Fruit fly (Drosophila melanogaster) whole organism, embryonic: Measurements from ENCODE around the gene Sirup.

Experiments used
- Asciz ChIP-seq: fragments of 200-800 bp; sonication (Bioruptor generic); optimal IDR thresholded peaks from 2 replicates; lab custom pipeline; 2017; ENCODE audit warnings: missing biosample characterization, mild to moderate bottlenecking, missing genetic modification characterization, missing genetic modification reagents
- Atf6 ChIP-seq: fragments of 200-800 bp; sonication (Bioruptor generic); IDR thresholded peaks from 2 replicates; pipeline ENCODE4 v1.3.6; 2022; ENCODE audit warnings: missing biosample characterization, missing genetic modification characterization
- CG11723 ChIP-seq: fragments of 200-800 bp; sonication (Bioruptor generic); optimal IDR thresholded peaks from 2 replicates; lab custom pipeline; 2017; ENCODE audit warnings: missing biosample characterization, mild to moderate bottlenecking, missing genetic modification characterization
- CG12104 ChIP-seq: fragments of 200-800 bp; sonication (Bioruptor generic); optimal IDR thresholded peaks from 3 replicates; lab custom pipeline; 2016; ENCODE audit warnings: missing biosample characterization, missing genetic modification characterization
- CG12155 ChIP-seq: fragments of 200-800 bp; sonication (Bioruptor generic); optimal IDR thresholded peaks from 3 replicates; lab custom pipeline; 2016; ENCODE audit warnings: missing biosample characterization, missing genetic modification characterization
- CG12219 ChIP-seq: fragments of 200-800 bp; sonication (Bioruptor generic); optimal IDR thresholded peaks from 3 replicates; lab custom pipeline; 2018; ENCODE audit warnings: missing biosample characterization, mild to moderate bottlenecking, missing genetic modification characterization
- CG1233 ChIP-seq: fragments of 200-800 bp; sonication (Bioruptor generic); optimal IDR thresholded peaks from 4 replicates; lab custom pipeline; 2018; ENCODE audit warnings: missing biosample characterization, mild to moderate bottlenecking, missing genetic modification characterization
- CG12744 ChIP-seq: fragments of 200-800 bp; sonication (Bioruptor generic); optimal IDR thresholded peaks from 2 replicates; lab custom pipeline; 2016; ENCODE audit warnings: missing biosample characterization, missing genetic modification characterization
- CG14014 ChIP-seq: fragments of 200-800 bp; sonication (Bioruptor generic); IDR thresholded peaks from 2 replicates; pipeline ENCODE4 v1.3.6; 2022; ENCODE audit warnings: missing biosample characterization, missing genetic modification characterization
- CG17186 ChIP-seq: fragments of 200-800 bp; sonication (Bioruptor generic); optimal IDR thresholded peaks from 3 replicates; lab custom pipeline; 2017; ENCODE audit warnings: missing biosample characterization, missing genetic modification reagents, missing genetic modification characterization
- CG17359 ChIP-seq: fragments of 200-800 bp; sonication (Bioruptor generic); optimal IDR thresholded peaks from 3 replicates; lab custom pipeline; 2018; ENCODE audit warnings: missing biosample characterization, mild to moderate bottlenecking, missing genetic modification characterization, moderate library complexity
- CG17385 ChIP-seq: fragments of 200-800 bp; sonication (Bioruptor generic); optimal IDR thresholded peaks from 3 replicates; lab custom pipeline; 2018; ENCODE audit warnings: missing biosample characterization, mild to moderate bottlenecking, missing genetic modification characterization
- CG1792 ChIP-seq: fragments of 200-800 bp; sonication (Bioruptor generic); optimal IDR thresholded peaks from 2 replicates; lab custom pipeline; 2016; ENCODE audit warnings: missing biosample characterization, missing genetic modification characterization
- CG18262 ChIP-seq: fragments of 200-800 bp; optimal IDR thresholded peaks from 3 replicates; lab custom pipeline; 2019; ENCODE audit warnings: missing biosample characterization, mild to moderate bottlenecking, missing genetic modification characterization, moderate library complexity
- CG30403 ChIP-seq: fragments of 200-800 bp; sonication (Bioruptor generic); optimal IDR thresholded peaks from 3 replicates; lab custom pipeline; 2016; ENCODE audit warnings: missing biosample characterization, missing genetic modification characterization
- CG32532 ChIP-seq: fragments of 200-800 bp; sonication (Bioruptor generic); IDR thresholded peaks from 2 replicates; pipeline ENCODE4 v1.3.6; 2022; ENCODE audit warnings: missing biosample characterization, missing genetic modification characterization
- CG32772 ChIP-seq: fragments of 200-800 bp; sonication (Bioruptor generic); IDR thresholded peaks from 2 replicates; pipeline ENCODE4 v1.3.6; 2022; ENCODE audit warnings: missing biosample characterization, missing genetic modification characterization
- CG3281 ChIP-seq: fragments of 200-800 bp; sonication (Bioruptor generic); optimal IDR thresholded peaks from 3 replicates; lab custom pipeline; 2017; ENCODE audit warnings: missing biosample characterization, mild to moderate bottlenecking, missing genetic modification characterization
- CG7556 ChIP-seq: fragments of 200-800 bp; sonication (Bioruptor generic); optimal IDR thresholded peaks from 2 replicates; lab custom pipeline; 2017; ENCODE audit warnings: missing biosample characterization, mild to moderate bottlenecking, missing genetic modification characterization
- CG7839 ChIP-seq: fragments of 200-800 bp; sonication (Bioruptor generic); optimal IDR thresholded peaks from 3 replicates; lab custom pipeline; 2018; ENCODE audit warnings: missing biosample characterization, mild to moderate bottlenecking, missing genetic modification characterization, moderate library complexity
- CG8089 ChIP-seq: fragments of 200-800 bp; sonication (Bioruptor generic); optimal IDR thresholded peaks from 3 replicates; lab custom pipeline; 2016; ENCODE audit warnings: missing biosample characterization, missing genetic modification characterization
- CG9932 ChIP-seq: fragments of 200-800 bp; sonication (Bioruptor generic); IDR thresholded peaks from 2 replicates; pipeline ENCODE4 v1.3.6; 2022; ENCODE audit warnings: missing biosample characterization, missing genetic modification characterization
- CrebB ChIP-seq: fragments of 200-800 bp; sonication (Bioruptor generic); optimal IDR thresholded peaks from 3 replicates; lab custom pipeline; 2018; ENCODE audit warnings: missing biosample characterization, mild to moderate bottlenecking, missing genetic modification characterization
- Dad ChIP-seq: fragments of 200-800 bp; sonication (Bioruptor generic); optimal IDR thresholded peaks from 3 replicates; lab custom pipeline; 2016; ENCODE audit warnings: missing biosample characterization, missing genetic modification characterization
- ERR ChIP-seq: fragments of 200-800 bp; sonication (Bioruptor generic); optimal IDR thresholded peaks from 2 replicates; lab custom pipeline; 2016; ENCODE audit warnings: missing biosample characterization, missing genetic modification characterization
- Fer3 ChIP-seq: fragments of 200-800 bp; sonication (Bioruptor generic); optimal IDR thresholded peaks from 2 replicates; lab custom pipeline; 2018; ENCODE audit warnings: missing biosample characterization, mild to moderate bottlenecking, missing genetic modification characterization, moderate library complexity
- Hand ChIP-seq: fragments of 200-800 bp; sonication (Bioruptor generic); optimal IDR thresholded peaks from 2 replicates; lab custom pipeline; 2017; ENCODE audit warnings: mild to moderate bottlenecking, missing biosample characterization, missing genetic modification reagents, missing genetic modification characterization
- Hmx ChIP-seq: fragments of 200-800 bp; sonication (Bioruptor generic); optimal IDR thresholded peaks from 2 replicates; lab custom pipeline; 2016; ENCODE audit warnings: missing biosample characterization, missing genetic modification characterization
- Lpt ChIP-seq: fragments of >200 bp; optimal IDR thresholded peaks from 2 replicates; lab custom pipeline; 2018; ENCODE audit warnings: missing biosample characterization, missing genetic modification characterization
- Meics ChIP-seq: fragments of 200-800 bp; sonication (Bioruptor generic); optimal IDR thresholded peaks from 2 replicates; lab custom pipeline; 2017; ENCODE audit warnings: missing biosample characterization, mild to moderate bottlenecking, missing genetic modification characterization
- NFAT ChIP-seq: fragments of 200-800 bp; sonication (Bioruptor generic); IDR thresholded peaks from 2 replicates; pipeline ENCODE4 v1.3.6; 2022; ENCODE audit warnings: missing biosample characterization, missing genetic modification characterization
- Nf-YC ChIP-seq: fragments of 200-800 bp; optimal IDR thresholded peaks from 3 replicates; lab custom pipeline; 2019; ENCODE audit warnings: missing biosample characterization, mild to moderate bottlenecking, missing genetic modification characterization, moderate library complexity
- Oli ChIP-seq: fragments of 200-800 bp; sonication (Bioruptor generic); optimal IDR thresholded peaks from 2 replicates; lab custom pipeline; 2018; ENCODE audit warnings: missing biosample characterization, mild to moderate bottlenecking, missing genetic modification characterization, moderate library complexity
- Taf1 ChIP-seq: fragments of 200-800 bp; sonication (Bioruptor generic); IDR thresholded peaks from 2 replicates; pipeline ENCODE4 v1.3.6; 2022; ENCODE audit warnings: missing biosample characterization, missing genetic modification characterization
- Usf ChIP-seq: fragments of 200-800 bp; sonication (Bioruptor generic); optimal IDR thresholded peaks from 2 replicates; lab custom pipeline; 2017; ENCODE audit warnings: missing genotype, missing biosample characterization, missing genetic modification characterization
- ap ChIP-seq: fragments of 200-800 bp; sonication (Bioruptor generic); IDR thresholded peaks from 2 replicates; pipeline ENCODE4 v1.3.6; 2022; ENCODE audit warnings: missing biosample characterization, missing genetic modification characterization
- br ChIP-seq: fragments of >200 bp; optimal IDR thresholded peaks from 2 replicates; lab custom pipeline; 2017
- dysf ChIP-seq: fragments of 200-800 bp; sonication (Bioruptor generic); IDR thresholded peaks from 3 replicates; pipeline ENCODE4 v1.3.6; 2022; ENCODE audit warnings: missing biosample characterization, missing genetic modification characterization
- ems ChIP-seq: fragments of 200-800 bp; sonication (Bioruptor generic); optimal IDR thresholded peaks from 3 replicates; lab custom pipeline; 2016; ENCODE audit warnings: missing biosample characterization, missing genetic modification characterization
- gcm ChIP-seq: fragments of 200-800 bp; sonication (Bioruptor generic); optimal IDR thresholded peaks from 2 replicates; lab custom pipeline; 2019; ENCODE audit warnings: missing biosample characterization, mild to moderate bottlenecking, missing genetic modification characterization, moderate library complexity
- gro ChIP-seq: fragments of 200-800 bp; sonication (Bioruptor generic); optimal IDR thresholded peaks from 2 replicates; lab custom pipeline; 2016; ENCODE audit warnings: missing biosample characterization, missing genetic modification characterization
- jumu ChIP-seq: fragments of 200-800 bp; sonication (Bioruptor generic); optimal IDR thresholded peaks from 3 replicates; lab custom pipeline; 2016; ENCODE audit warnings: missing biosample characterization, missing genetic modification characterization
- kay ChIP-seq: fragments of 200-800 bp; sonication (Bioruptor generic); optimal IDR thresholded peaks from 2 replicates; lab custom pipeline; 2016; ENCODE audit warnings: missing biosample characterization, missing genetic modification characterization
- lilli ChIP-seq: fragments of 200-800 bp; sonication (Bioruptor generic); optimal IDR thresholded peaks from 3 replicates; lab custom pipeline; 2016; ENCODE audit warnings: missing biosample characterization, missing genetic modification characterization
- lmd ChIP-seq: fragments of 200-800 bp; sonication (Bioruptor generic); IDR thresholded peaks from 2 replicates; pipeline ENCODE4 v1.3.6; 2022; ENCODE audit warnings: missing biosample characterization, missing genetic modification characterization
- maf-S ChIP-seq: fragments of 200-800 bp; sonication (Bioruptor generic); optimal IDR thresholded peaks from 2 replicates; lab custom pipeline; 2016; ENCODE audit warnings: missing biosample characterization, missing genetic modification characterization
- otp ChIP-seq: fragments of 200-800 bp; sonication (Bioruptor generic); IDR thresholded peaks from 3 replicates; pipeline ENCODE4, ENCODE4 v1.3.6; 2022; ENCODE audit warnings: missing biosample characterization, missing genetic modification characterization
- pnt ChIP-seq: fragments of 200-800 bp; sonication (Bioruptor generic); optimal IDR thresholded peaks from 3 replicates; lab custom pipeline; 2016; ENCODE audit warnings: missing biosample characterization, missing genetic modification characterization
- prd ChIP-seq, 3 experiments: fragments of >200 bp in 2 of 3; fragments of 200-800 bp in 1 of 3; sonication (Bioruptor generic) in 1 of 3; optimal IDR thresholded peaks in 2 of 3; IDR thresholded peaks in 1 of 3; 2 replicates in 2 of 3; 3 replicates in 1 of 3; pipeline versions ENCODE4 v1.3.6 to Lab custom; 2017 to 2022; ENCODE audit warnings: missing biosample characterization in 1 of 3, missing genetic modification characterization in 1 of 3
- sr ChIP-seq: fragments of 200-800 bp; sonication (Bioruptor generic); IDR thresholded peaks from 3 replicates; pipeline ENCODE4 v1.3.6; 2022; ENCODE audit warnings: missing biosample characterization, missing genetic modification characterization
- ssp ChIP-seq: fragments of 200-800 bp; sonication (Bioruptor generic); IDR thresholded peaks from 2 replicates; pipeline ENCODE4 v1.3.6; 2022; ENCODE audit warnings: missing biosample characterization, missing genetic modification characterization
- ttk ChIP-seq: fragments of 200-800 bp; sonication (Bioruptor generic); IDR thresholded peaks from 2 replicates; pipeline ENCODE4 v2.1.2; 2022; ENCODE audit warnings: missing biosample characterization, missing genetic modification characterization

The Sirup gene

dm6 chr2L:8034734-8035133 is 36.1 kb downstream of the Sirup start (continued):
- TF ChIP-seq kay (GFP tag; lab: Kevin White, UChicago), result no peak
- TF ChIP-seq Usf (GFP tag; lab: Kevin White, UChicago), result no peak
- TF ChIP-seq Atf6 (GFP tag; lab: Robert Waterston, UW), result peak; percentile 65
- TF ChIP-seq CG17186 (GFP tag; lab: Kevin White, UChicago), result no peak
- peak; percentile 63 for TF ChIP-seq CG17385 (GFP tag; lab: Kevin White, UChicago)
- peak; percentile 68 for TF ChIP-seq CG14014 (GFP tag; lab: Robert Waterston, UW)
- peak; percentile 70 for TF ChIP-seq lilli (GFP tag; lab: Kevin White, UChicago)
- peak; percentile 5 for TF ChIP-seq maf-S (GFP tag; lab: Kevin White, UChicago)
- peak; percentile 31; the same call in 1 of the 2 replicates for TF ChIP-seq CG9932
- TF ChIP-seq ERR (GFP tag; lab: Kevin White, UChicago), result no peak
- TF ChIP-seq pnt, result peak; percentile 19
- TF ChIP-seq prd (optimal IDR thresholded peaks at IDR 0.05; lab: Kevin White, UChicago), result no peak
- TF ChIP-seq prd (GFP tag; IDR thresholded peaks at IDR 0.05; lab: Robert Waterston, UW), result peak; percentile 74; the same call in 2 of the 3 replicates
- TF ChIP-seq CG3281 (GFP tag; lab: Kevin White, UChicago), result peak; percentile 59
- TF ChIP-seq Fer3 (tag; lab: Kevin White, UChicago), result peak; percentile 62
- peak; percentile 11 for TF ChIP-seq ems (GFP tag; lab: Kevin White, UChicago)
- TF ChIP-seq Nf-YC (tag; lab: Kevin White, UChicago), result peak; percentile 32
- peak; percentile 38 for TF ChIP-seq Hand
- peak; percentile 53 for TF ChIP-seq Meics (GFP tag; lab: Kevin White, UChicago)
- peak; percentile 69 for TF ChIP-seq CG7839 (tag; lab: Kevin White, UChicago)
- peak; percentile 85 for TF ChIP-seq sr
- peak; percentile 51 for TF ChIP-seq CG17359 (tag; lab: Kevin White, UChicago)
- TF ChIP-seq Hmx (GFP tag; lab: Kevin White, UChicago), result no peak
- TF ChIP-seq otp (GFP tag; lab: Robert Waterston, UW), result peak; percentile 66; the same call in 2 of the 3 replicates
- peak; percentile 31; the same call in 1 of the 2 replicates for TF ChIP-seq ssp (GFP tag; lab: Robert Waterston, UW)
- TF ChIP-seq CG12219 (GFP tag; lab: Kevin White, UChicago), result peak; percentile 72
- TF ChIP-seq CG12744, result peak; percentile 7
- peak; percentile 69 for TF ChIP-seq CG32532 (GFP tag; lab: Robert Waterston, UW)
- TF ChIP-seq CrebB, result peak; percentile 40
- TF ChIP-seq ap (GFP tag; lab: Robert Waterston, UW), result peak; percentile 54; the same call in 1 of the 2 replicates
- TF ChIP-seq br (lab: Kevin White, UChicago), result no peak
- TF ChIP-seq ttk (GFP tag; lab: Robert Waterston, UW), result peak; percentile 45; the same call in 1 of the 2 replicates
- TF ChIP-seq CG1233 (GFP tag; lab: Kevin White, UChicago), result peak; percentile 50
- TF ChIP-seq CG32772, result peak; percentile 52; the same call in 1 of the 2 replicates
- peak; percentile 44 for TF ChIP-seq Asciz (GFP tag; lab: Kevin White, UChicago)
- 0 out of 2 replicates have a peak, but pooled peaks have one; percentile 7 for TF ChIP-seq Taf1 (GFP tag; lab: Robert Waterston, UW)
- TF ChIP-seq CG1792 (GFP tag; lab: Kevin White, UChicago), result no peak
- TF ChIP-seq NFAT (GFP tag; lab: Robert Waterston, UW), result no peak
- TF ChIP-seq CG12104 (GFP tag; lab: Kevin White, UChicago), result peak; percentile 18
- TF ChIP-seq jumu (GFP tag; lab: Kevin White, UChicago), result peak; percentile 9
- TF ChIP-seq CG11723, result peak; percentile 5
- TF ChIP-seq CG18262, result peak; percentile 64
- TF ChIP-seq CG12155 (GFP tag; lab: Kevin White, UChicago), result peak; percentile 21
- TF ChIP-seq gcm, result peak; percentile 61
- peak; percentile 53 for TF ChIP-seq CG7556 (GFP tag; lab: Kevin White, UChicago)
- TF ChIP-seq Dad (GFP tag; lab: Kevin White, UChicago), result no peak
- TF ChIP-seq Oli (tag; lab: Kevin White, UChicago), result peak; percentile 70
- TF ChIP-seq gro (GFP tag; lab: Kevin White, UChicago), result peak; percentile 41
- no peak for TF ChIP-seq Lpt (GFP tag; lab: Kevin White, UChicago)
- no peak for TF ChIP-seq CG8089 (GFP tag; lab: Kevin White, UChicago)
- peak; percentile 53 for TF ChIP-seq CG30403 (GFP tag; lab: Kevin White, UChicago)
- peak; percentile 74 for TF ChIP-seq dysf
- TF ChIP-seq lmd (GFP tag; lab: Robert Waterston, UW), result peak; percentile 67
